Worm (Caenorhabditis elegans) whole organism, midembryonic: ENCODE results near the gene osm-8.

Experiments used
- T22C8.4 ChIP-seq: fragments of 200-800 bp; sonication (Bioruptor generic); IDR thresholded peaks from 2 replicates; pipeline ENCODE4 v1.3.6; 2022; ENCODE audit warnings: missing genetic modification characterization, missing compliant biosample characterization
- cog-1 ChIP-seq: sonication (generic microtip); optimal IDR thresholded peaks from 2 replicates; lab custom pipeline; 2016; ENCODE audit warnings: missing genetic modification characterization, missing compliant biosample characterization
- flt-1 ChIP-seq: fragments of 200-800 bp; sonication (Bioruptor generic); IDR thresholded peaks from 2 replicates; pipeline ENCODE4 v1.3.6; 2022; ENCODE audit warnings: missing genetic modification characterization, missing compliant biosample characterization
- klf-2 ChIP-seq: fragments of 200-800 bp; sonication (Bioruptor generic); conservative IDR thresholded peaks from 2 replicates; pipeline ENCODE4 v1.3.6; 2022; ENCODE audit warnings: missing genetic modification reagents, missing genetic modification characterization, missing compliant biosample characterization
- med-1 ChIP-seq: sonication (generic microtip); optimal IDR thresholded peaks from 2 replicates; lab custom pipeline; 2017; ENCODE audit warnings: missing genetic modification characterization, mild to moderate bottlenecking, missing compliant biosample characterization, antibody characterized with exemption, missing genetic modification reagents; ENCODE audit not compliant: insufficient read depth
- ref-1 ChIP-seq: fragments of 200-800 bp; sonication (Bioruptor generic); conservative IDR thresholded peaks from 2 replicates; pipeline ENCODE4 v1.3.6; 2022; ENCODE audit warnings: missing genetic modification reagents, missing genetic modification characterization, missing compliant biosample characterization
- tab-1 ChIP-seq: fragments of 200-800 bp; sonication (Bioruptor generic); IDR thresholded peaks from 2 replicates; pipeline ENCODE4 v1.3.6; 2022; ENCODE audit warnings: missing genetic modification characterization, missing compliant biosample characterization
- ztf-23 ChIP-seq: fragments of 200-800 bp; sonication (Bioruptor generic); IDR thresholded peaks from 2 replicates; pipeline ENCODE4 v1.3.6; 2022; ENCODE audit warnings: missing genetic modification reagents, missing genetic modification characterization, missing compliant biosample characterization
- ztf-29 ChIP-seq: fragments of 200-800 bp; sonication (Bioruptor generic); IDR thresholded peaks from 2 replicates; pipeline ENCODE4 v1.3.6; 2022; ENCODE audit warnings: missing genetic modification reagents, missing genetic modification characterization, missing compliant biosample characterization

ce11 chrII:7628640-7629039 lies 23.4 kb upstream of the osm-8 start:
- TF ChIP-seq flt-1 (GFP tag; lab: Robert Waterston, UW), result no peak
- TF ChIP-seq cog-1, result no peak
- TF ChIP-seq klf-2 (GFP tag; lab: Robert Waterston, UW), result no peak
- no peak for TF ChIP-seq ref-1 (GFP tag; lab: Robert Waterston, UW)
- no peak for TF ChIP-seq med-1 (GFP tag; lab: Kevin White, UChicago)
- no peak for TF ChIP-seq T22C8.4 (GFP tag; lab: Robert Waterston, UW)
- TF ChIP-seq ztf-29 (GFP tag; lab: Robert Waterston, UW), result no peak
- no peak for TF ChIP-seq tab-1 (GFP tag; lab: Robert Waterston, UW)
- TF ChIP-seq ztf-23 (GFP tag; lab: Robert Waterston, UW), result no peak
